Worm (Caenorhabditis elegans): ENCODE results near the gene npax-1.

Gene npax-1

ce11 chrII:7319471-7319870, 11.7 kb downstream of the npax-1 start (continued):
- TF ChIP-seq nhr-42 (GFP tag; IDR thresholded peaks at IDR 0.05) (peak; percentile 74), lin-39 (tag; optimal IDR thresholded peaks at IDR 0.05) (no peak), ZK546.5 (tag; optimal IDR thresholded peaks at IDR 0.05) (no peak), cey-2 (tag; optimal IDR thresholded peaks at IDR 0.05; ENCODE audit: borderline replicate concordance, insufficient read depth) (no peak), F44E2.7 (GFP tag; IDR thresholded peaks at IDR 0.05) (no peak), Y75B8A.6 (GFP tag; IDR thresholded peaks at IDR 0.05) (0 out of 2 replicates have a peak, but pooled peaks have one; percentile 31), nhr-111 (GFP tag; optimal IDR thresholded peaks at IDR 0.05) (no peak), ceh-62 (tag; optimal IDR thresholded peaks at IDR 0.05) (no peak), hmg-1.1 (GFP tag; IDR thresholded peaks at IDR 0.05) (peak; percentile 49; the same call in 1 of the 2 replicates), lin-38 (GFP tag; IDR thresholded peaks at IDR 0.05) (no peak; the same call in 1 of the 2 replicates), rbr-2 (tag; optimal IDR thresholded peaks at IDR 0.05) (no peak), Y48G9A.11 (GFP tag; IDR thresholded peaks at IDR 0.05) (0 out of 2 replicates have a peak, but pooled peaks have one; percentile 41), dmd-9 (GFP tag; IDR thresholded peaks at IDR 0.05) (no peak), set-16 (GFP tag; IDR thresholded peaks at IDR 0.05) (no peak), nhr-237 (tag; optimal IDR thresholded peaks at IDR 0.05) (no peak), spr-1 (tag; optimal IDR thresholded peaks at IDR 0.05) (no peak), ces-1 (GFP tag; optimal IDR thresholded peaks at IDR 0.05) (no peak), nhr-10 (tag; optimal IDR thresholded peaks at IDR 0.05) (no peak), egl-43 (GFP tag; IDR thresholded peaks at IDR 0.05) (peak; percentile 77; the same call in 1 of the 2 replicates), mxl-2 (GFP tag; conservative IDR thresholded peaks at IDR 0.05) (no peak), nhr-76 (tag; optimal IDR thresholded peaks at IDR 0.05) (no peak), lim-7 (GFP tag; IDR thresholded peaks at IDR 0.05) (0 out of 2 replicates have a peak, but pooled peaks have one; percentile 39), dmd-8 (GFP tag; IDR thresholded peaks at IDR 0.05) (0 out of 2 replicates have a peak, but pooled peaks have one; percentile 38), mdt-29 (GFP tag; IDR thresholded peaks at IDR 0.05) (no peak), D1046.2 (GFP tag; IDR thresholded peaks at IDR 0.05) (no peak), Y5F2A.4 (GFP tag; optimal IDR thresholded peaks at IDR 0.05) (no peak), zag-1 (tag; optimal IDR thresholded peaks at IDR 0.05) (no peak), spr-3 (GFP tag; optimal IDR thresholded peaks at IDR 0.05) (peak; percentile 14), nhr-102 (tag; optimal IDR thresholded peaks at IDR 0.05) (no peak), egl-27 (tag; optimal IDR thresholded peaks at IDR 0.05) (no peak), dve-1 (tag; optimal IDR thresholded peaks at IDR 0.05; ENCODE audit: insufficient read depth) (no peak), lin-29 (GFP tag; IDR thresholded peaks at IDR 0.05) (no peak), php-3 (GFP tag; IDR thresholded peaks at IDR 0.05) (0 out of 2 replicates have a peak, but pooled peaks have one; percentile 43), ama-1 (optimal IDR thresholded peaks at IDR 0.05) (no peak), nhr-25 (tag; optimal IDR thresholded peaks at IDR 0.05; ENCODE audit: borderline replicate concordance, insufficient read depth) (no peak), F37D6.2 (tag; optimal IDR thresholded peaks at IDR 0.05) (peak; percentile 38), lir-3 (tag; optimal IDR thresholded peaks at IDR 0.05) (no peak), nhr-77 (tag; optimal IDR thresholded peaks at IDR 0.05) (no peak), nhr-28 (tag; optimal IDR thresholded peaks at IDR 0.05) (no peak), nhr-48 (tag; optimal IDR thresholded peaks at IDR 0.05) (no peak), Y105C5A.15 (GFP tag; IDR thresholded peaks at IDR 0.05) (no peak), ceh-82 (tag; optimal IDR thresholded peaks at IDR 0.05) (no peak), zfp-3 (GFP tag; conservative IDR thresholded peaks at IDR 0.05) (0 out of 2 replicates have a peak, but pooled peaks have one; percentile 43), F49E8.2 (tag; optimal IDR thresholded peaks at IDR 0.05; ENCODE audit: borderline replicate concordance) (no peak), lin-1 (GFP tag; IDR thresholded peaks at IDR 0.05) (no peak), zip-11 (GFP tag; IDR thresholded peaks at IDR 0.05) (0 out of 2 replicates have a peak, but pooled peaks have one; percentile 28), mdl-1 (tag; optimal IDR thresholded peaks at IDR 0.05) (no peak), mep-1 (tag; optimal IDR thresholded peaks at IDR 0.05) (no peak), mes-2 (tag; optimal IDR thresholded peaks at IDR 0.05; ENCODE audit: poor library complexity, severe bottlenecking) (no peak), R02D3.7 (tag; optimal IDR thresholded peaks at IDR 0.05) (no peak), daf-12 (tag; optimal IDR thresholded peaks at IDR 0.05) (no peak)

All from whole organism, L4 larva.